Worm (Caenorhabditis elegans) whole organism, mixed stage, embryonic: Measurements from ENCODE around the gene selt-1.1.

Source experiments
- M03D4.4 ChIP-seq: sonication (generic microtip); optimal IDR thresholded peaks from 2 replicates; lab custom pipeline; 2017; ENCODE audit warnings: mild to moderate bottlenecking, missing genetic modification characterization, missing compliant biosample characterization
- bed-3 ChIP-seq: fragments of 200-800 bp; sonication (Bioruptor generic); optimal IDR thresholded peaks from 3 replicates; lab custom pipeline; 2018; ENCODE audit warnings: mild to moderate bottlenecking, missing genetic modification characterization, moderate library complexity, missing compliant biosample characterization
- ceh-39 ChIP-seq: fragments of 150-350 bp; optimal IDR thresholded peaks from 2 replicates; lab custom pipeline; 2014; ENCODE audit warnings: missing biosample characterization, missing genetic modification characterization
- ceh-43 ChIP-seq: fragments of 200-800 bp; sonication (Bioruptor generic); optimal IDR thresholded peaks from 2 replicates; lab custom pipeline; 2018; ENCODE audit warnings: mild to moderate bottlenecking, missing genetic modification characterization, moderate library complexity, missing compliant biosample characterization
- ceh-83 ChIP-seq: fragments of 200-800 bp; sonication (Bioruptor generic); optimal IDR thresholded peaks from 2 replicates; lab custom pipeline; 2018; ENCODE audit warnings: mild to moderate bottlenecking, missing genetic modification characterization, missing compliant biosample characterization
- ces-1 ChIP-seq: fragments of 150-350 bp; optimal IDR thresholded peaks from 2 replicates; lab custom pipeline; 2014; ENCODE audit warnings: missing biosample characterization, missing genetic modification reagents, missing genetic modification characterization
- cnd-1 ChIP-seq: fragments of 200-800 bp; sonication (Bioruptor generic); optimal IDR thresholded peaks from 2 replicates; lab custom pipeline; 2018; ENCODE audit warnings: mild to moderate bottlenecking, missing genetic modification characterization, missing compliant biosample characterization
- drap-1 ChIP-seq: fragments of 200-800 bp; sonication (Bioruptor generic); optimal IDR thresholded peaks from 3 replicates; lab custom pipeline; 2018; ENCODE audit warnings: mild to moderate bottlenecking, missing genetic modification characterization, missing compliant biosample characterization
- elt-3 ChIP-seq: fragments of 150-350 bp; optimal IDR thresholded peaks from 2 replicates; lab custom pipeline; 2014; ENCODE audit warnings: missing biosample characterization, missing genetic modification characterization
- hlh-1 ChIP-seq: fragments of 150-350 bp; optimal IDR thresholded peaks from 2 replicates; lab custom pipeline; 2014; ENCODE audit warnings: missing biosample characterization, missing genetic modification reagents, missing genetic modification characterization
- lin-13 ChIP-seq: fragments of 150-350 bp; optimal IDR thresholded peaks from 2 replicates; lab custom pipeline; 2014; ENCODE audit warnings: missing biosample characterization, missing genetic modification characterization
- lin-32 ChIP-seq: fragments of 200-800 bp; sonication (Bioruptor generic); optimal IDR thresholded peaks from 2 replicates; lab custom pipeline; 2018; ENCODE audit warnings: mild to moderate bottlenecking, missing genetic modification characterization, missing compliant biosample characterization
- lsy-2 ChIP-seq: fragments of 150-350 bp; optimal IDR thresholded peaks from 2 replicates; lab custom pipeline; 2014; ENCODE audit warnings: missing biosample characterization, missing genetic modification characterization
- mab-5 ChIP-seq: fragments of 150-350 bp; optimal IDR thresholded peaks from 2 replicates; lab custom pipeline; 2014; ENCODE audit warnings: missing biosample characterization, missing genetic modification characterization
- mep-1 ChIP-seq: fragments of 150-350 bp; optimal IDR thresholded peaks from 2 replicates; lab custom pipeline; 2017; ENCODE audit warnings: missing biosample characterization, missing genetic modification reagents, missing genetic modification characterization, inconsistent platforms
- mls-2 ChIP-seq: sonication (generic microtip); optimal IDR thresholded peaks from 2 replicates; lab custom pipeline; 2016; ENCODE audit warnings: mild to moderate bottlenecking, missing genetic modification characterization, moderate library complexity, missing compliant biosample characterization
- nhr-2 ChIP-seq: fragments of 150-350 bp; optimal IDR thresholded peaks from 2 replicates; lab custom pipeline; 2014; ENCODE audit warnings: missing biosample characterization, missing genetic modification characterization
- nhr-237 ChIP-seq: fragments of 150-350 bp; optimal IDR thresholded peaks from 2 replicates; lab custom pipeline; 2014; ENCODE audit warnings: missing biosample characterization, missing genetic modification characterization
- nhr-28 ChIP-seq: fragments of 150-350 bp; optimal IDR thresholded peaks from 2 replicates; lab custom pipeline; 2014; ENCODE audit warnings: missing biosample characterization, missing genetic modification characterization
- pha-4 ChIP-seq: fragments of 150-350 bp; optimal IDR thresholded peaks from 2 replicates; lab custom pipeline; 2018; ENCODE audit warnings: missing biosample characterization, missing genetic modification reagents, missing genetic modification characterization
- sem-2 ChIP-seq: fragments of 200-800 bp; sonication (Bioruptor generic); optimal IDR thresholded peaks from 2 replicates; lab custom pipeline; 2018; ENCODE audit warnings: mild to moderate bottlenecking, missing genetic modification characterization, missing compliant biosample characterization
- sptf-1 ChIP-seq: sonication (generic microtip); optimal IDR thresholded peaks from 2 replicates; lab custom pipeline; 2017; ENCODE audit warnings: mild to moderate bottlenecking, missing genetic modification characterization, moderate library complexity, missing compliant biosample characterization
- tbx-8 ChIP-seq: fragments of 200-800 bp; sonication (Bioruptor generic); optimal IDR thresholded peaks from 2 replicates; lab custom pipeline; 2018; ENCODE audit warnings: mild to moderate bottlenecking, missing genetic modification characterization, moderate library complexity, missing compliant biosample characterization
- unc-120 ChIP-seq: sonication (generic microtip); optimal IDR thresholded peaks from 2 replicates; lab custom pipeline; 2017; ENCODE audit warnings: missing genetic modification characterization, missing compliant biosample characterization; ENCODE audit not compliant: poor library complexity, severe bottlenecking
- unc-39 ChIP-seq: fragments of 150-350 bp; optimal IDR thresholded peaks from 2 replicates; lab custom pipeline; 2014; ENCODE audit warnings: missing biosample characterization, missing genetic modification characterization
- unc-62 ChIP-seq: fragments of 150-350 bp; optimal IDR thresholded peaks from 2 replicates; lab custom pipeline; 2014; ENCODE audit warnings: missing biosample characterization, missing genetic modification reagents, missing genetic modification characterization
- zip-8 ChIP-seq: fragments of 150-350 bp; optimal IDR thresholded peaks from 2 replicates; lab custom pipeline; 2014; ENCODE audit warnings: missing biosample characterization, missing genetic modification characterization
- ztf-11 ChIP-seq: fragments of 150-350 bp; optimal IDR thresholded peaks from 2 replicates; lab custom pipeline; 2014; ENCODE audit warnings: missing biosample characterization, missing genetic modification characterization

selt-1.1 gene

ce11 chrX:11534443-11534842 is 11.9 kb downstream of the selt-1.1 start:
- TF ChIP-seq ceh-83 (GFP tag; lab: Kevin White, UChicago) (no peak), unc-62 (no peak), ztf-11 (tag; lab: Kevin White, UChicago) (no peak)
- TF ChIP-seq, all 35 proteins: peak for 0

DNA sequence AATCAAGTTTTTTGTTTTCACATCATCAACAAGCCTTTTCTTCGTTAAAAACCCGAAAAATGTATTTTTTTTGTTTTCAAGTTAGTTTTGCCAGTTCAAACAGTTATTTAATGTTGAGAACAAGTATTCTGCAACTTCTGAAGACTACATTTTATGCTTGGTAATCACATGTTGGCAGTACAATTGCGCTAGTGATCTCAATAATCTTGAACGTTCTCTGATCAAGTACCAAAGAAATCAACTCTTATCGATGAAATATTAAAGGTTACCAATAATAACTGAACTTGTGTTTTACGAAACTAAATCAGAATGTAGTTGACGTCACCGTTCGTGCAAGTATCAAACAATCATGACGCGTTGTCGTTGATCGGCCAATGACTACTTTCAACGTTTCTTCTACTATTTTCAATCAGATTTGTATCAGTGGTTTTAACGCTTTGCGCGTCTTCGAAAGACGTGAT is 12.7 kb downstream of the selt-1.1 start, which contains the start of gene C35C5.8:
Gene C35C5.8 (plus strand): TSS at position 51 of the 461 bp plus-strand sequence.
- no peak for TF ChIP-seq nhr-2
- TF ChIP-seq ceh-83 (GFP tag; lab: Kevin White, UChicago) = no peak
- TF ChIP-seq unc-120 (tag; lab: Kevin White, UChicago) = no peak
- no peak for TF ChIP-seq zip-8 (tag; lab: Kevin White, UChicago)
- no peak for TF ChIP-seq ztf-11 (tag; lab: Kevin White, UChicago)
- TF ChIP-seq nhr-28 (tag; lab: Kevin White, UChicago) = no peak
- TF ChIP-seq mls-2 (tag; lab: Kevin White, UChicago) = no peak
- no peak for TF ChIP-seq elt-3 (tag; lab: Kevin White, UChicago)
- no peak for TF ChIP-seq bed-3
- TF ChIP-seq nhr-237 (tag; lab: Kevin White, UChicago) = no peak
- TF ChIP-seq cnd-1 = no peak
- TF ChIP-seq mab-5 (tag; lab: Kevin White, UChicago) = no peak
- no peak for TF ChIP-seq sem-2 (GFP tag; lab: Kevin White, UChicago)
- no peak for TF ChIP-seq M03D4.4 (tag; lab: Kevin White, UChicago)
- no peak for TF ChIP-seq tbx-8 (GFP tag; lab: Kevin White, UChicago)
- TF ChIP-seq unc-39 = no peak
- no peak for TF ChIP-seq ces-1 (GFP tag; lab: Kevin White, UChicago)
- TF ChIP-seq ceh-43 = no peak
- TF ChIP-seq pha-4 = no peak
- no peak for TF ChIP-seq lin-13 (tag; lab: Kevin White, UChicago)

DNA sequence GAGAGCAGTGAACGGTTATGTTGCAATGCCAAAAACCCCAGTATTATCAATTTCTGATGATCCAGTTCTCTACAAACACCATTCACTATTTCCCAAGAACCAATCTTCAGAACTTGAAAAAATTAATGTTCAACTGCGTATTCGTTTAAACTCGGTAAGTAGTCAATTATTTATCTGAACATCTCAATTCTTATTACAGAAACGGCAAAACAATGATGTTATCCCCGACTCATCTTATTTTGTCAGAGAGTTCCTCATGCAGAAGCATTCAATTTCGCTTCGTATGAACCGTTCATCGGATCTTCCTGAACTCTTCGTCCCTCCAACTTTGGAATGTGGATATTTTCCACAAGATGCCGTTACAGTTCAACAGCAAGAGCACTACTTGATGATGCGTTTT is 22.6 kb downstream of the selt-1.1 start:
- TF ChIP-seq elt-3 (tag; lab: Kevin White, UChicago) = no peak
- no peak for TF ChIP-seq bed-3
- TF ChIP-seq unc-62 = no peak
- TF ChIP-seq lin-32 (GFP tag; lab: Kevin White, UChicago) = no peak
- no peak for TF ChIP-seq unc-39
- no peak for TF ChIP-seq M03D4.4 (tag; lab: Kevin White, UChicago)
- no peak for TF ChIP-seq unc-120 (tag; lab: Kevin White, UChicago)
- no peak for TF ChIP-seq sem-2 (GFP tag; lab: Kevin White, UChicago)
- TF ChIP-seq mls-2 (tag; lab: Kevin White, UChicago) = no peak
- no peak for TF ChIP-seq ceh-43
- no peak for TF ChIP-seq nhr-237 (tag; lab: Kevin White, UChicago)
- TF ChIP-seq nhr-2 = no peak
- no peak for TF ChIP-seq cnd-1
- no peak for TF ChIP-seq ceh-83 (GFP tag; lab: Kevin White, UChicago)
- TF ChIP-seq mab-5 (tag; lab: Kevin White, UChicago) = no peak
- no peak for TF ChIP-seq ceh-39 (tag; lab: Kevin White, UChicago)
- TF ChIP-seq drap-1 (GFP tag; lab: Kevin White, UChicago) = no peak
- no peak for TF ChIP-seq zip-8 (tag; lab: Kevin White, UChicago)
- no peak for TF ChIP-seq lsy-2 (tag; lab: Kevin White, UChicago)

DNA sequence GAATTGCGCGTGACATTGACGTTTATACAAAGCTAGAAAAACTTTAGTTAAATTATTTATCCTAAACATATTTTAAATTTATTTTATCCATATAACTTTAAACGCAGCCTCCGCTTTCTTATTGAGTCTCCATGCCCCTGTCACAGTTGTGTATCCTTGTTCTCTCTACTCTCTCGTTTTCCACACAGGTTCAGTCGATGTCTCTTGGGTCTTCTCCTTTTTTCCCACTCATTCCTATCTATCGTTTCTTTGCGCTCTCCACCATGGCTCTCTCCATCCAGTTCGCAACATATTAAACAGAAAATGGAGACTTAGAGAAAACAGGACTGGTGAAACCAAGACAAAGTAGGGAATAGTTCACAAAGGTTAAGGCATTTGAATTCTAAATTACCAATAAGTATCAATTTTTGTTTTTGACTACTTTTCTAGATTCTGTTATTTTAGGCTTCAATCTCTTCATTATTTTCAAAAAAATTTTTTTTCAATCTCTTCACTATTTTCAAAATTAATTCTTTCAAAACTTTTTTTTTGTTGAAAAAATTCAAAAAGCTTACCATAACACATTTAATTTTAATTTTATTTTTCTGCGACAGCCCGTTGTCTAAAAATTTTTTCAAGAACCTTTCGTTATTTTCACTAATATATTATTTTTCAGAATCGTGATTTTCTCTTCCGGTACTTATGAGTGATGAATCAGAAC is 24.1 kb downstream of the selt-1.1 start, which contains the start of gene sdc-2:
Gene sdc-2 (plus strand): TSS at position 650 of the 700 bp plus-strand sequence.
- TF ChIP-seq cnd-1 = peak; percentile 26
- TF ChIP-seq unc-120 (tag; lab: Kevin White, UChicago) = peak; percentile 82
- TF ChIP-seq zip-8 (tag; lab: Kevin White, UChicago) = no peak
- TF ChIP-seq hlh-1 = peak; percentile 75
- TF ChIP-seq mep-1 = peak; percentile 70
- peak; percentile 61 for TF ChIP-seq nhr-237 (tag; lab: Kevin White, UChicago)
- no peak for TF ChIP-seq sptf-1 (tag; lab: Kevin White, UChicago)
- TF ChIP-seq drap-1 (GFP tag; lab: Kevin White, UChicago) = peak; percentile 14
- TF ChIP-seq pha-4 = peak; percentile 52
- no peak for TF ChIP-seq elt-3 (tag; lab: Kevin White, UChicago)
- no peak for TF ChIP-seq M03D4.4 (tag; lab: Kevin White, UChicago)
- TF ChIP-seq ces-1 (GFP tag; lab: Kevin White, UChicago) = no peak
- TF ChIP-seq mls-2 (tag; lab: Kevin White, UChicago) = no peak
- no peak for TF ChIP-seq sem-2 (GFP tag; lab: Kevin White, UChicago)
- peak; percentile 43 for TF ChIP-seq unc-62
